Worm (Caenorhabditis elegans): ENCODE measurements around the gene uso-1.

DNA sequence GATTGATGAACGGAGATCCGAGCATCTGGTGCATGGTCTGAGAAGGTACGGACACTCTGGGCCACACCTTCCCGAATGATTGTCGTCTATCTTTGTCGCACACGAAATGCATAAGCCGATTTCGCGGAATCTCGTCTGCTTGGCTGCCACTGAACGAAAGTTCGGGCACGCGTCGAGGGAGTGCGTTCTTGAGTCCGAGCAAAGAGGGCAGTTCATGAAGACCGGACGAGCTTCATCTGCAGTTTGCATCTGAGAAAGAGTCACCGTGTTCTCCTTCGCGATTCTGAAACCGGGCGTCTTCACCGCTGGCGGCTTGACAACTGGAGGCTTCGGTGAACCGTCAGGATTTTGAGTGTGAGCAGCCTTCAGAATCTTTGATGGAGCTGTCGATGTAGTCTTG, 3.6 kb upstream of the uso-1 start:
- TF ChIP-seq skn-1 (tag; optimal IDR thresholded peaks at IDR 0.05) (no peak), nfya-1 (tag; optimal IDR thresholded peaks at IDR 0.05; ENCODE audit: insufficient read depth) (no peak)

All from whole organism, L3 larva.